Fruit fly (Drosophila melanogaster) whole organism, embryonic: ENCODE data around the gene CG5386.
A peak's percentile ranks its signal among the peaks of the same experiment; 100 is the strongest.

ENCODE experiments used
- Atf3 ChIP-seq: fragments of 200-800 bp; sonication (Bioruptor generic); optimal IDR thresholded peaks from 3 replicates; lab custom pipeline; 2016; ENCODE audit warnings: missing biosample characterization, missing genetic modification characterization
- BEAF-32 ChIP-seq: fragments of 200-800 bp; sonication (Bioruptor generic); optimal IDR thresholded peaks from 3 replicates; lab custom pipeline; 2017; ENCODE audit warnings: missing biosample characterization, missing genetic modification characterization, mild to moderate bottlenecking, moderate library complexity, missing genetic modification reagents
- CG10979 ChIP-seq: fragments of 200-800 bp; sonication (Bioruptor generic); optimal IDR thresholded peaks from 2 replicates; lab custom pipeline; 2018; ENCODE audit warnings: missing biosample characterization, mild to moderate bottlenecking, missing genetic modification characterization, moderate library complexity
- CG11696 ChIP-seq: fragments of 200-800 bp; sonication (Bioruptor generic); IDR thresholded peaks from 2 replicates; pipeline ENCODE4 v1.3.6; 2022; ENCODE audit warnings: missing biosample characterization, missing genetic modification characterization
- CG13296 ChIP-seq: fragments of 200-800 bp; sonication (Bioruptor generic); optimal IDR thresholded peaks from 3 replicates; lab custom pipeline; 2018; ENCODE audit warnings: missing biosample characterization, mild to moderate bottlenecking, missing genetic modification characterization
- CG14441 ChIP-seq: fragments of 200-800 bp; sonication (Bioruptor generic); IDR thresholded peaks from 2 replicates; pipeline ENCODE4 v1.3.6; 2022; ENCODE audit warnings: missing biosample characterization, missing genetic modification characterization
- CG15696 ChIP-seq: fragments of 200-800 bp; sonication (Bioruptor generic); optimal IDR thresholded peaks from 2 replicates; lab custom pipeline; 2019; ENCODE audit warnings: missing biosample characterization, mild to moderate bottlenecking, missing genetic modification characterization, moderate library complexity
- CG1647 ChIP-seq: fragments of 200-800 bp; sonication (Bioruptor generic); optimal IDR thresholded peaks from 3 replicates; lab custom pipeline; 2016; ENCODE audit warnings: missing biosample characterization, missing genetic modification characterization
- CG16815 ChIP-seq: fragments of 200-800 bp; sonication (Bioruptor generic); optimal IDR thresholded peaks from 3 replicates; lab custom pipeline; 2017; ENCODE audit warnings: missing biosample characterization, mild to moderate bottlenecking, missing genetic modification characterization
- CG2889 ChIP-seq: fragments of 200-800 bp; sonication (Bioruptor generic); IDR thresholded peaks from 3 replicates; pipeline ENCODE4 v1.3.6; 2022; ENCODE audit warnings: missing biosample characterization, missing genetic modification characterization
- CG32772 ChIP-seq: fragments of 200-800 bp; sonication (Bioruptor generic); IDR thresholded peaks from 2 replicates; pipeline ENCODE4 v1.3.6; 2022; ENCODE audit warnings: missing biosample characterization, missing genetic modification characterization
- CG33213 ChIP-seq: fragments of 200-800 bp; sonication (Bioruptor generic); optimal IDR thresholded peaks from 3 replicates; lab custom pipeline; 2016; ENCODE audit warnings: missing biosample characterization, missing genetic modification characterization
- CG3407 ChIP-seq: fragments of 200-800 bp; sonication (Bioruptor generic); optimal IDR thresholded peaks from 2 replicates; lab custom pipeline; 2018; ENCODE audit warnings: missing biosample characterization, mild to moderate bottlenecking, missing genetic modification characterization
- CG3726 ChIP-seq: fragments of 200-800 bp; sonication (Bioruptor generic); IDR thresholded peaks from 3 replicates; pipeline ENCODE4, ENCODE4 v1.3.6; 2022; ENCODE audit warnings: missing biosample characterization, missing genetic modification characterization
- CG4617 ChIP-seq: fragments of 200-800 bp; sonication (Bioruptor generic); optimal IDR thresholded peaks from 3 replicates; lab custom pipeline; 2016; ENCODE audit warnings: missing biosample characterization, missing genetic modification characterization, borderline replicate concordance
- CG7963 ChIP-seq: fragments of 200-800 bp; sonication (Bioruptor generic); IDR thresholded peaks from 3 replicates; pipeline ENCODE4 v1.3.6; 2022; ENCODE audit warnings: missing biosample characterization, missing genetic modification characterization; ENCODE audit not compliant: partially characterized antibody
- CG8089 ChIP-seq: fragments of 200-800 bp; sonication (Bioruptor generic); optimal IDR thresholded peaks from 3 replicates; lab custom pipeline; 2016; ENCODE audit warnings: missing biosample characterization, missing genetic modification characterization
- CG9932 ChIP-seq: fragments of 200-800 bp; sonication (Bioruptor generic); IDR thresholded peaks from 2 replicates; pipeline ENCODE4 v1.3.6; 2022; ENCODE audit warnings: missing biosample characterization, missing genetic modification characterization
- CHES-1-like ChIP-seq: fragments of 200-800 bp; sonication (Bioruptor generic); optimal IDR thresholded peaks from 2 replicates; lab custom pipeline; 2016; ENCODE audit warnings: missing biosample characterization, missing genetic modification characterization
- Doc3 ChIP-seq: fragments of 200-800 bp; sonication (Bioruptor generic); IDR thresholded peaks from 3 replicates; pipeline ENCODE4 v1.3.6; 2022; ENCODE audit warnings: missing biosample characterization, missing genetic modification characterization; ENCODE audit not compliant: partially characterized antibody
- ERR ChIP-seq: fragments of 200-800 bp; sonication (Bioruptor generic); optimal IDR thresholded peaks from 2 replicates; lab custom pipeline; 2016; ENCODE audit warnings: missing biosample characterization, missing genetic modification characterization
- MESR4 ChIP-seq: fragments of 200-800 bp; sonication (Bioruptor generic); optimal IDR thresholded peaks from 2 replicates; lab custom pipeline; 2018; ENCODE audit warnings: missing biosample characterization, mild to moderate bottlenecking, missing genetic modification characterization, moderate library complexity
- NFAT ChIP-seq: fragments of 200-800 bp; sonication (Bioruptor generic); IDR thresholded peaks from 2 replicates; pipeline ENCODE4 v1.3.6; 2022; ENCODE audit warnings: missing biosample characterization, missing genetic modification characterization
- Oaz ChIP-seq: fragments of 200-800 bp; sonication (Bioruptor generic); IDR thresholded peaks from 2 replicates; pipeline ENCODE4 v1.3.6; 2022; ENCODE audit warnings: missing biosample characterization, missing genetic modification characterization
- PHDP ChIP-seq: fragments of 200-800 bp; sonication (Bioruptor generic); optimal IDR thresholded peaks from 3 replicates; lab custom pipeline; 2018; ENCODE audit warnings: missing biosample characterization, mild to moderate bottlenecking, missing genetic modification characterization, moderate library complexity
- Ravus ChIP-seq: fragments of 200-800 bp; sonication (Bioruptor generic); IDR thresholded peaks from 2 replicates; pipeline ENCODE4 v1.3.6; 2022; ENCODE audit warnings: missing biosample characterization, missing genetic modification characterization
- Sox100B ChIP-seq: fragments of 200-800 bp; sonication (Bioruptor generic); optimal IDR thresholded peaks from 3 replicates; lab custom pipeline; 2018; ENCODE audit warnings: missing biosample characterization, mild to moderate bottlenecking, missing genetic modification characterization
- Usf ChIP-seq: fragments of 200-800 bp; sonication (Bioruptor generic); optimal IDR thresholded peaks from 2 replicates; lab custom pipeline; 2017; ENCODE audit warnings: missing genotype, missing biosample characterization, missing genetic modification characterization
- aop ChIP-seq: fragments of 200-800 bp; sonication (Bioruptor generic); IDR thresholded peaks from 2 replicates; pipeline ENCODE4 v1.3.6; 2022; ENCODE audit warnings: missing biosample characterization, missing genetic modification characterization
- br ChIP-seq: fragments of >200 bp; optimal IDR thresholded peaks from 2 replicates; lab custom pipeline; 2017
- chif ChIP-seq, 2 experiments: fragments of 200-800 bp; sonication (Bioruptor generic); optimal IDR thresholded peaks; 3 replicates each; lab custom pipeline; 2016; ENCODE audit warnings: missing biosample characterization in 2 of 2, missing genetic modification characterization in 2 of 2
- corto ChIP-seq: fragments of 200-800 bp; sonication (Bioruptor generic); optimal IDR thresholded peaks from 2 replicates; lab custom pipeline; 2016; ENCODE audit warnings: missing biosample characterization, mild to moderate bottlenecking, missing genetic modification characterization, moderate library complexity
- gce ChIP-seq: fragments of 200-800 bp; sonication (Bioruptor generic); IDR thresholded peaks from 3 replicates; pipeline ENCODE4 v1.3.6; 2022; ENCODE audit warnings: missing biosample characterization, missing genetic modification characterization
- h ChIP-seq: fragments of >200 bp; optimal IDR thresholded peaks from 2 replicates; lab custom pipeline; 2017
- insv ChIP-seq, 2 experiments: fragments of 200-800 bp; sonication (Bioruptor generic); optimal IDR thresholded peaks; 3 replicates each; lab custom pipeline; 2016 to 2018; ENCODE audit warnings: missing biosample characterization in 2 of 2, missing genetic modification characterization in 2 of 2
- kni ChIP-seq: fragments of 200-800 bp; sonication (Bioruptor generic); optimal IDR thresholded peaks from 3 replicates; lab custom pipeline; 2017; ENCODE audit warnings: mild to moderate bottlenecking, missing biosample characterization, missing genetic modification reagents, missing genetic modification characterization
- lab ChIP-seq: fragments of 200-800 bp; sonication (Bioruptor generic); optimal IDR thresholded peaks from 3 replicates; lab custom pipeline; 2017; ENCODE audit warnings: missing biosample characterization, missing genetic modification characterization, mild to moderate bottlenecking, moderate library complexity, missing genetic modification reagents
- maf-S ChIP-seq: fragments of 200-800 bp; sonication (Bioruptor generic); optimal IDR thresholded peaks from 2 replicates; lab custom pipeline; 2016; ENCODE audit warnings: missing biosample characterization, missing genetic modification characterization
- mld ChIP-seq: fragments of 200-800 bp; sonication (Bioruptor generic); IDR thresholded peaks from 3 replicates; pipeline ENCODE4 v1.3.6; 2022; ENCODE audit warnings: missing biosample characterization, missing genetic modification characterization; ENCODE audit not compliant: partially characterized antibody
- p53 ChIP-seq: fragments of 200-800 bp; sonication (Bioruptor generic); optimal IDR thresholded peaks from 2 replicates; lab custom pipeline; 2016; ENCODE audit warnings: missing biosample characterization, missing genetic modification characterization
- peb ChIP-seq: fragments of 200-800 bp; sonication (Bioruptor generic); IDR thresholded peaks from 2 replicates; pipeline ENCODE4 v1.3.6; 2022; ENCODE audit warnings: missing biosample characterization, missing genetic modification characterization
- prd ChIP-seq, 3 experiments: fragments of >200 bp in 2 of 3; fragments of 200-800 bp in 1 of 3; sonication (Bioruptor generic) in 1 of 3; optimal IDR thresholded peaks in 2 of 3; IDR thresholded peaks in 1 of 3; 2 replicates in 2 of 3; 3 replicates in 1 of 3; pipeline versions ENCODE4 v1.3.6 to Lab custom; 2017 to 2022; ENCODE audit warnings: missing biosample characterization in 1 of 3, missing genetic modification characterization in 1 of 3
- ranshi ChIP-seq: fragments of 200-800 bp; sonication (Bioruptor generic); IDR thresholded peaks from 2 replicates; pipeline ENCODE4 v1.3.6; 2022; ENCODE audit warnings: missing biosample characterization, missing genetic modification characterization
- schlank ChIP-seq: fragments of 200-800 bp; sonication (Bioruptor generic); optimal IDR thresholded peaks from 2 replicates; lab custom pipeline; 2018; ENCODE audit warnings: missing biosample characterization, mild to moderate bottlenecking, missing genetic modification characterization
- sima ChIP-seq: fragments of 200-800 bp; sonication (Bioruptor generic); optimal IDR thresholded peaks from 2 replicates; lab custom pipeline; 2016; ENCODE audit warnings: missing biosample characterization, missing genetic modification characterization
- slou ChIP-seq: fragments of 200-800 bp; sonication (Bioruptor generic); optimal IDR thresholded peaks from 3 replicates; lab custom pipeline; 2016; ENCODE audit warnings: missing biosample characterization, missing genetic modification characterization
- ssp ChIP-seq: fragments of 200-800 bp; sonication (Bioruptor generic); IDR thresholded peaks from 2 replicates; pipeline ENCODE4 v1.3.6; 2022; ENCODE audit warnings: missing biosample characterization, missing genetic modification characterization
- tx ChIP-seq: fragments of 200-800 bp; sonication (Bioruptor generic); optimal IDR thresholded peaks from 2 replicates; lab custom pipeline; 2016; ENCODE audit warnings: missing biosample characterization, missing genetic modification characterization
- unpg ChIP-seq: fragments of 200-800 bp; sonication (Bioruptor generic); optimal IDR thresholded peaks from 3 replicates; lab custom pipeline; 2018; ENCODE audit warnings: missing biosample characterization, mild to moderate bottlenecking, missing genetic modification characterization, moderate library complexity

CG5386 gene

dm6 chr3R:22362218-22362907, 20.3 kb upstream of the CG5386 start, which contains the start of the genes JMJD6, CG7071 and Muted (continued):
- TF ChIP-seq CG3407 (GFP tag; lab: Kevin White, UChicago) (peak; percentile 64), Atf3 (GFP tag; lab: Kevin White, UChicago) (peak; percentile 86), CG3726 (GFP tag; lab: Robert Waterston, UW) (peak; percentile 84; the same call in 2 of the 3 replicates), kni (GFP tag; lab: Kevin White, UChicago) (peak; percentile 84), ssp (peak; percentile 76), p53 (peak; percentile 19), CG32772 (GFP tag; lab: Robert Waterston, UW) (peak; percentile 86), Doc3 (GFP tag; lab: Robert Waterston, UW) (peak; percentile 89), aop (GFP tag; lab: Robert Waterston, UW) (peak; percentile 66; the same call in 1 of the 2 replicates), CG33213 (peak; percentile 81), CG13296 (GFP tag; lab: Kevin White, UChicago) (peak; percentile 89), Sox100B (GFP tag; lab: Kevin White, UChicago) (peak; percentile 83), CG4617 (peak; percentile 80), maf-S (peak; percentile 83), NFAT (GFP tag; lab: Robert Waterston, UW) (peak; percentile 89), CG8089 (GFP tag; lab: Kevin White, UChicago) (peak; percentile 83), Ravus (peak; percentile 53), slou (GFP tag; lab: Kevin White, UChicago) (peak; percentile 88), CG15696 (tag; lab: Kevin White, UChicago) (peak; percentile 95), MESR4 (GFP tag; lab: Kevin White, UChicago) (peak; percentile 76), CG9932 (peak; percentile 98), insv (GFP tag; optimal IDR thresholded peaks at IDR 0.05; lab: Kevin White, UChicago) (peak in 1 of 2 experiments; percentile 75), CG1647 (GFP tag; lab: Kevin White, UChicago) (peak; percentile 91), ERR (GFP tag; lab: Kevin White, UChicago) (peak; percentile 76), corto (GFP tag; lab: Kevin White, UChicago) (peak; percentile 76), tx (GFP tag; lab: Kevin White, UChicago) (peak; percentile 91), CG7963 (GFP tag; lab: Robert Waterston, UW) (0 out of 3 replicates have a peak, but pooled peaks have one; percentile 4), Usf (GFP tag; lab: Kevin White, UChicago) (peak; percentile 85), CG14441 (GFP tag; lab: Robert Waterston, UW) (peak; percentile 92), gce (GFP tag; lab: Robert Waterston, UW) (peak; percentile 82; the same call in 2 of the 3 replicates), chif (GFP tag; optimal IDR thresholded peaks at IDR 0.05; lab: Kevin White, UChicago) (peak; percentile 82 to 92), CG10979 (tag; lab: Kevin White, UChicago) (peak; percentile 84), Oaz (GFP tag; lab: Robert Waterston, UW) (peak; percentile 88), sima (peak; percentile 31), mld (GFP tag; lab: Robert Waterston, UW) (no peak), PHDP (peak; percentile 92), CHES-1-like (GFP tag; lab: Kevin White, UChicago) (peak; percentile 85), lab (GFP tag; lab: Kevin White, UChicago) (peak; percentile 95), CG16815 (peak; percentile 90), prd (optimal IDR thresholded peaks at IDR 0.05; lab: Kevin White, UChicago) (no peak), prd (GFP tag; IDR thresholded peaks at IDR 0.05; lab: Robert Waterston, UW) (peak; percentile 96), CG11696 (GFP tag; lab: Robert Waterston, UW) (peak; percentile 75), unpg (GFP tag; lab: Kevin White, UChicago) (peak; percentile 92), peb (GFP tag; lab: Robert Waterston, UW) (no peak), ranshi (GFP tag; lab: Robert Waterston, UW) (peak; percentile 93), h (lab: Kevin White, UChicago) (no peak), BEAF-32 (GFP tag; lab: Kevin White, UChicago) (peak; percentile 90), schlank (tag; lab: Kevin White, UChicago) (peak; percentile 55), br (no peak), CG2889 (GFP tag; lab: Robert Waterston, UW) (peak; percentile 90)
